Fruit fly (Drosophila melanogaster): ENCODE measurements around the gene HP1b.
A peak's percentile ranks its signal among the peaks of the same experiment; 100 is the strongest.

HP1b gene

DNA sequence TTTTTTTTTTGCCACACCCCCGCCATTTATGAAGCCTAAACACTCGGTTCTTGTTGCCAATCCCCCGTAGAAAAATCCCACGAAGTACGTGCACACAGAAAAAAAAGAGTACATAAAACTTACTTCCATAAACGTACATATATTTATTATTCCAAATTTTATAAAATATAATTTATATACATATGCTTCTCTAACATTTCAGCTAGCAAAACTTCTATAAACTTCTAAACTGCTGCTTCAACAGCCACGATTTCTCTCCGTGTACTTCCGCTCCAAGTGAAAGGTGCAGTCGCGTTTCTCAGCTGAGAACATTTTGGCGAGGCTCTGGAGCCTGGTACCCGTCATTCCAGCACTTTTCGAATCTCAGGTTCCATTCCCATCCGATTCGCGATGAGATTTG lies 18.2 kb upstream of the HP1b start:
- peak; percentile 73 for TF ChIP-seq Pif1B (GFP tag; optimal IDR thresholded peaks at IDR 0.05)
- peak; percentile 37 for TF ChIP-seq CG8301 (tag; optimal IDR thresholded peaks at IDR 0.05)
- TF ChIP-seq gl (tag; optimal IDR thresholded peaks at IDR 0.05) = no peak
- no peak for TF ChIP-seq CG10348 (GFP tag; IDR thresholded peaks at IDR 0.05)
- peak; percentile 40 for TF ChIP-seq CG8159 (tag; optimal IDR thresholded peaks at IDR 0.05)
- TF ChIP-seq CG15710 (tag; optimal IDR thresholded peaks at IDR 0.05) = peak; percentile 57
- peak; percentile 29 for TF ChIP-seq Pif1A (GFP tag; optimal IDR thresholded peaks at IDR 0.05)
- peak; percentile 74 for TF ChIP-seq CG32121 (GFP tag; IDR thresholded peaks at IDR 0.05)
- TF ChIP-seq CG13204 (GFP tag; optimal IDR thresholded peaks at IDR 0.05) = no peak
- no peak for TF ChIP-seq D1 (tag; optimal IDR thresholded peaks at IDR 0.05)
- peak; percentile 61 for TF ChIP-seq Ets98B (GFP tag; IDR thresholded peaks at IDR 0.05)
- peak; percentile 44 for TF ChIP-seq Snoo (tag; optimal IDR thresholded peaks at IDR 0.05)
- TF ChIP-seq CG9948 (tag; optimal IDR thresholded peaks at IDR 0.05) = peak; percentile 38
- no peak for TF ChIP-seq CG34367 (tag; optimal IDR thresholded peaks at IDR 0.05)
- TF ChIP-seq CG4496 (GFP tag; IDR thresholded peaks at IDR 0.05) = peak; percentile 83
- TF ChIP-seq fd96Ca (GFP tag; IDR thresholded peaks at IDR 0.05) = peak; percentile 73
- no peak for TF ChIP-seq EcR (GFP tag; optimal IDR thresholded peaks at IDR 0.05)
- TF ChIP-seq CG17806 (tag; optimal IDR thresholded peaks at IDR 0.05) = peak; percentile 26
- TF ChIP-seq CG12605 (GFP tag; IDR thresholded peaks at IDR 0.05) = peak; percentile 72
- TF ChIP-seq CG14655 (GFP tag; optimal IDR thresholded peaks at IDR 0.05) = peak; percentile 45
- peak; percentile 5; the same call in 1 of the 2 replicates for TF ChIP-seq rn (GFP tag; IDR thresholded peaks at IDR 0.05)

DNA sequence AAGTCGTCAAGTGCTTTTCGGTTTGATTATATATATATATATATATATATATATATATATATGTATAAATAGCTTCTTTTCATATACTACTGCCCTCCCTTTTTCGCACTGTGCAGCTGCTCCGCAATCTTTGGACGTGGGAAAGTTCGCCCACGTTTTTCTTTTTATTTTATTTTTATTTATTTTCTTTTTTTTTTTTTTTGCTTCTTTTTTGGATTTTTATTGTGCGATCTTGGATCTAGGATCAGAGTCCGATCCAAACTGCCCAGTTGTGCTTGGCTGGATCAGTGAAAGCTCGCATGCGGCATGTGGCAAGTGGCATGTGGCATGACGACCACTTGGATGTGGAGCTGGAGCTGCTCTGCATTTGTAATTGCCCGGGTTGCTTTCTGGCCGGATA lies 17.4 kb upstream of the HP1b start:
- TF ChIP-seq Pif1B (GFP tag; optimal IDR thresholded peaks at IDR 0.05) (no peak), CG32121 (GFP tag; IDR thresholded peaks at IDR 0.05) (no peak), gl (tag; optimal IDR thresholded peaks at IDR 0.05) (no peak), Ets98B (GFP tag; IDR thresholded peaks at IDR 0.05) (no peak), CG14655 (GFP tag; optimal IDR thresholded peaks at IDR 0.05) (no peak), Pif1A (GFP tag; optimal IDR thresholded peaks at IDR 0.05) (no peak), CG34367 (tag; optimal IDR thresholded peaks at IDR 0.05) (no peak), CG17806 (tag; optimal IDR thresholded peaks at IDR 0.05) (no peak), D1 (tag; optimal IDR thresholded peaks at IDR 0.05) (no peak), EcR (GFP tag; optimal IDR thresholded peaks at IDR 0.05) (no peak)

DNA sequence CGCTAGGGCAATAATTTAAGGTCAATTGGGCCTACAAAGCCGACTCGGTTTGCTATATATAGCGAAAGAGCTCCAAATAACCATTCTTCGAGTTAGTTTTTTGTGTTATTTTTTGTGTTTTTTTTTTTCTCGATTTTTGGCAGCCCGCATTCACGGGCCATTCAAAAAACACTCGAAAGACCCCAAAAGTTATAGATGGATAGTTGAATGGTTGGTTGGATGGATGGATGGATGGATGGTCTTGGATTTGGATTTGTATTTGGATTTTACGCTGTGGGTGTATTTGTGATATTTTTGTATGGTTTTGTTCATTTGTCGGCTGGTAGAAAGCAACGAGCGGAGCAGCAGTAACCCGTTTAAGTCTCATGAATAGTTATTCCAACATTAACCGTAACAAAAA lies 16.8 kb upstream of the HP1b start:
- TF ChIP-seq Pif1A (GFP tag; optimal IDR thresholded peaks at IDR 0.05) (no peak), CG15710 (tag; optimal IDR thresholded peaks at IDR 0.05) (no peak)

DNA sequence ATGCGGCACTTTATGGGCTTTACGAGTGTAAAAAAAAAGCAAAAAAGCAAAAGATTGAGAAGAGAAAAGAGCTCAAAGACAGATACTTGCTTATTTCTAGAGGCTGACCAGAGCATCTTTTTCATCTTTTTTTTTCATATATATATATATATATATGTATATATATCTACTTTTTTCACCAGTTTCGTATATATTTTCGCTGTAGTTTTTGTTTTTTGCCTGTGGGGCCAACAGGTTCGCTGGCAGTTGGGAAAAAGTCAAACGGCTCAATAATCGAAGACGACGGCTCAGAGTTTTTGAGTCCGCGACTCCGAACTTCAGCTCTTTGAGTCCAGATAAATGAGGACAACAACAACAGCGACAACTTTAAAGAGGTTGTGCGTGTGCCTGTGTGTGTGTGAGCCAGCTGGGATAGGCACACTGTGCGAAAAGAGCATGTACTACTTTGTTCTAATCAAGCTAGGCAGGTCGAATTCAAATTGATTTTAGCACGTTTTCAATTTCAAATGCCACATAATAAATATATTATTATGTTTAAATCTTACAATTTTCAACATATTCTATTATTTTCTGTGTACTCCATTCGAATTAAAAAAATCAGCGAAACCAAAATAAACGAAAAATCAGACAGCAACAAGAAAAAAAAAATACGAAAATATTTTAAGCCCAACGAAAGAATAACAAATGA lies 13.9 kb upstream of the HP1b start:
- TF ChIP-seq CG10348 (GFP tag; IDR thresholded peaks at IDR 0.05) = no peak
- peak; percentile 77 for TF ChIP-seq CG15710 (tag; optimal IDR thresholded peaks at IDR 0.05)
- peak; percentile 60 for TF ChIP-seq rn (GFP tag; IDR thresholded peaks at IDR 0.05)
- TF ChIP-seq CG4496 (GFP tag; IDR thresholded peaks at IDR 0.05) = peak; percentile 87
- TF ChIP-seq Pif1A (GFP tag; optimal IDR thresholded peaks at IDR 0.05) = peak; percentile 75
- TF ChIP-seq CG13204 (GFP tag; optimal IDR thresholded peaks at IDR 0.05) = peak; percentile 42
- TF ChIP-seq Pif1B (GFP tag; optimal IDR thresholded peaks at IDR 0.05) = peak; percentile 79
- TF ChIP-seq Ets98B (GFP tag; IDR thresholded peaks at IDR 0.05) = peak; percentile 81
- peak; percentile 65 for TF ChIP-seq CG14655 (GFP tag; optimal IDR thresholded peaks at IDR 0.05)
- peak; percentile 85 for TF ChIP-seq CG32121 (GFP tag; IDR thresholded peaks at IDR 0.05)
- TF ChIP-seq EcR (GFP tag; optimal IDR thresholded peaks at IDR 0.05) = peak; percentile 56
- peak; percentile 81 for TF ChIP-seq CG8159 (tag; optimal IDR thresholded peaks at IDR 0.05)
- peak; percentile 28 for TF ChIP-seq gl (tag; optimal IDR thresholded peaks at IDR 0.05)
- TF ChIP-seq CG8301 (tag; optimal IDR thresholded peaks at IDR 0.05) = peak; percentile 59
- peak; percentile 55; the same call in 1 of the 2 replicates for TF ChIP-seq CG12605 (GFP tag; IDR thresholded peaks at IDR 0.05)
- peak; percentile 80 for TF ChIP-seq Snoo (tag; optimal IDR thresholded peaks at IDR 0.05)
- TF ChIP-seq D1 (tag; optimal IDR thresholded peaks at IDR 0.05) = peak; percentile 62
- peak; percentile 60 for TF ChIP-seq CG9948 (tag; optimal IDR thresholded peaks at IDR 0.05)
- peak; percentile 56 for TF ChIP-seq CG34367 (tag; optimal IDR thresholded peaks at IDR 0.05)
- TF ChIP-seq CG17806 (tag; optimal IDR thresholded peaks at IDR 0.05) = peak; percentile 72
- TF ChIP-seq fd96Ca (GFP tag; IDR thresholded peaks at IDR 0.05) = peak; percentile 65; the same call in 2 of the 3 replicates

DNA sequence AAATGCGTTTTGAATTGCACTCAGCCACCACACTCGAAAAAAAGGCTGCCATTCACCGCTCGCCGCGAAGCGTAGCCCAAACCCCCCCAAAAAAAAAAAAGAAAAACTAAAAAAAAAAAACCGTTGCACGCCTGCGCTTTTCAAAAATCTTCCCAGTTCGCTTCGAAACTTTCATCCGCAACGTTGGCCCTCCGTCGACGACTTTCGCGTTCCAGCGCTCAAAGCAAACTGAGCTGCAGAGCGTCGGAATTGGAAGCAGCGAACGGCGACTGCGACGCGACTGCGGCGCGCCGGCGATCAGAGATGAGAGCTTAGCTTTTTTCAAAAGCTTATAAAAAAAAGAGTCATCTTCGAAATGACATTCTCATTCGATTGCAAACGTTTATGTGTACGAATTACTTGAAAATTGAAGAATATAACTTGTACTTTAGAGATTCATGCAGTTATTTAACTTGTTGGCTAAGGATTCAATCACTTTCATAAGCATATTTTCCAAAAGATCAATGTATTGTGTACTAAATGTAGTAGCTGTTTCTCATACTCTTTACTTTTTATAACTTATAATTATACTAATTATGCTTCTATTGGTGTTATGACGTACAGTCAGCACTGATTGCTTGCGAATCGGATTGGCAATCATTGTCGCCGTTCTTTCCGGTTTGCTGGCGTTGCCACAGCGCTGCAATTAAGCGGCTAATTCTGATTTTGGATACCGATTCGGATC lies 12.9 kb upstream of the HP1b start, which contains the start of gene CG15365:
CG15365 (minus strand) TSS at position 230 of the 724 bp plus-strand sequence.
- peak; percentile 32 for TF ChIP-seq CG15710 (tag; optimal IDR thresholded peaks at IDR 0.05)
- TF ChIP-seq CG17806 (tag; optimal IDR thresholded peaks at IDR 0.05) = no peak
- TF ChIP-seq D1 (tag; optimal IDR thresholded peaks at IDR 0.05) = no peak
- peak; percentile 26; the same call in 1 of the 3 replicates for TF ChIP-seq fd96Ca (GFP tag; IDR thresholded peaks at IDR 0.05)
- no peak for TF ChIP-seq gl (tag; optimal IDR thresholded peaks at IDR 0.05)
- TF ChIP-seq Snoo (tag; optimal IDR thresholded peaks at IDR 0.05) = no peak
- peak; percentile 16 for TF ChIP-seq CG8159 (tag; optimal IDR thresholded peaks at IDR 0.05)
- TF ChIP-seq CG8301 (tag; optimal IDR thresholded peaks at IDR 0.05) = no peak
- TF ChIP-seq EcR (GFP tag; optimal IDR thresholded peaks at IDR 0.05) = no peak
- TF ChIP-seq CG10348 (GFP tag; IDR thresholded peaks at IDR 0.05) = no peak
- peak; percentile 9; the same call in 1 of the 2 replicates for TF ChIP-seq CG32121 (GFP tag; IDR thresholded peaks at IDR 0.05)
- no peak for TF ChIP-seq rn (GFP tag; IDR thresholded peaks at IDR 0.05)
- peak; percentile 20; the same call in 1 of the 2 replicates for TF ChIP-seq Ets98B (GFP tag; IDR thresholded peaks at IDR 0.05)
- TF ChIP-seq CG9948 (tag; optimal IDR thresholded peaks at IDR 0.05) = no peak
- TF ChIP-seq CG34367 (tag; optimal IDR thresholded peaks at IDR 0.05) = peak; percentile 37
- no peak for TF ChIP-seq CG13204 (GFP tag; optimal IDR thresholded peaks at IDR 0.05)
- TF ChIP-seq CG12605 (GFP tag; IDR thresholded peaks at IDR 0.05) = no peak
- peak; percentile 18 for TF ChIP-seq CG14655 (GFP tag; optimal IDR thresholded peaks at IDR 0.05)
- peak; percentile 52; the same call in 1 of the 3 replicates for TF ChIP-seq CG4496 (GFP tag; IDR thresholded peaks at IDR 0.05)
- peak; percentile 9 for TF ChIP-seq Pif1A (GFP tag; optimal IDR thresholded peaks at IDR 0.05)
- TF ChIP-seq Pif1B (GFP tag; optimal IDR thresholded peaks at IDR 0.05) = peak; percentile 6

Data from whole organism, pupa.